Worm (Caenorhabditis elegans): Measurements from ENCODE around the gene trm-1.

- TF ChIP-seq W03F9.2 (tag; optimal IDR thresholded peaks at IDR 0.05) (no peak), him-1 (tag; optimal IDR thresholded peaks at IDR 0.05) (no peak), dao-5 (tag; optimal IDR thresholded peaks at IDR 0.05) (no peak)
Measured at ce11 chrV:14146199-14146598, 39.2 kb downstream of the trm-1 start, which contains the start of gene acs-10.

All from whole organism, L4/young adult.